Fruit fly (Drosophila melanogaster): ENCODE results near the gene CG5555.

CG5555 gene

dm6 chr3R:19151848-19152787, 28.2 kb downstream of the CG5555 start (continued):
- no peak for TF ChIP-seq CG3726 (GFP tag; IDR thresholded peaks at IDR 0.05)
- no peak for TF ChIP-seq rib (GFP tag; IDR thresholded peaks at IDR 0.05)
- TF ChIP-seq PHDP (tag; optimal IDR thresholded peaks at IDR 0.05): peak; percentile 58
- TF ChIP-seq Dad (GFP tag; optimal IDR thresholded peaks at IDR 0.05): no peak
- no peak for TF ChIP-seq Six4 (GFP tag; optimal IDR thresholded peaks at IDR 0.05)
- TF ChIP-seq Mrtf (GFP tag; IDR thresholded peaks at IDR 0.05): no peak; the same call in 2 of the 3 replicates
- no peak for TF ChIP-seq jing (GFP tag; optimal IDR thresholded peaks at IDR 0.05)
- no peak for TF ChIP-seq CG15514 (GFP tag; optimal IDR thresholded peaks at IDR 0.05)
- TF ChIP-seq CG12299 (tag; optimal IDR thresholded peaks at IDR 0.05): no peak
- peak; percentile 27 for TF ChIP-seq CG8388 (GFP tag; optimal IDR thresholded peaks at IDR 0.05)
- TF ChIP-seq zfh1 (GFP tag; IDR thresholded peaks at IDR 0.05): 0 out of 3 replicates have a peak, but pooled peaks have one; percentile 16
- TF ChIP-seq CG33213 (GFP tag; optimal IDR thresholded peaks at IDR 0.05): no peak
- no peak for TF ChIP-seq ssp (GFP tag; IDR thresholded peaks at IDR 0.05)
- peak; percentile 41 for TF ChIP-seq CG10366 (GFP tag; IDR thresholded peaks at IDR 0.05)
- TF ChIP-seq cg (GFP tag; optimal IDR thresholded peaks at IDR 0.05): no peak
- TF ChIP-seq sna (GFP tag; IDR thresholded peaks at IDR 0.05; ENCODE audit: partially characterized antibody): no peak
- no peak for TF ChIP-seq fu2 (GFP tag; optimal IDR thresholded peaks at IDR 0.05)
- TF ChIP-seq CG10654 (GFP tag; optimal IDR thresholded peaks at IDR 0.05): peak; percentile 2
- TF ChIP-seq run (tag; optimal IDR thresholded peaks at IDR 0.05): no peak
- TF ChIP-seq ap (GFP tag; IDR thresholded peaks at IDR 0.05): no peak
- no peak for TF ChIP-seq prd (optimal IDR thresholded peaks at IDR 0.05)
- TF ChIP-seq prd (GFP tag; IDR thresholded peaks at IDR 0.05): peak; percentile 72; the same call in 2 of the 3 replicates
- no peak for TF ChIP-seq B-H2 (GFP tag; optimal IDR thresholded peaks at IDR 0.05)
- TF ChIP-seq Myb (GFP tag; optimal IDR thresholded peaks at IDR 0.05): no peak
- TF ChIP-seq CG10462 (GFP tag; optimal IDR thresholded peaks at IDR 0.05): no peak
- TF ChIP-seq tll (GFP tag; optimal IDR thresholded peaks at IDR 0.05): no peak
- no peak for TF ChIP-seq eyg (GFP tag; optimal IDR thresholded peaks at IDR 0.05)
- no peak for TF ChIP-seq jumu (GFP tag; optimal IDR thresholded peaks at IDR 0.05)
- TF ChIP-seq dpn (GFP tag; optimal IDR thresholded peaks at IDR 0.05): no peak
- TF ChIP-seq toy (GFP tag; IDR thresholded peaks at IDR 0.05): no peak
- no peak for TF ChIP-seq hb (GFP tag; IDR thresholded peaks at IDR 0.05; ENCODE audit: partially characterized antibody)
- TF ChIP-seq Jarid2 (GFP tag; optimal IDR thresholded peaks at IDR 0.05): no peak
- TF ChIP-seq sob (GFP tag; IDR thresholded peaks at IDR 0.05): peak; percentile 55
- no peak for TF ChIP-seq CG18476 (GFP tag; optimal IDR thresholded peaks at IDR 0.05)
- TF ChIP-seq btn (GFP tag; optimal IDR thresholded peaks at IDR 0.05): no peak
- TF ChIP-seq kah (GFP tag; optimal IDR thresholded peaks at IDR 0.05): no peak
- TF ChIP-seq CG2129 (GFP tag; IDR thresholded peaks at IDR 0.05; ENCODE audit: partially characterized antibody): no peak
- no peak for TF ChIP-seq HLH54F (GFP tag; optimal IDR thresholded peaks at IDR 0.05)
- no peak for TF ChIP-seq CG12942 (GFP tag; optimal IDR thresholded peaks at IDR 0.05)
- TF ChIP-seq CG3838 (GFP tag; optimal IDR thresholded peaks at IDR 0.05): no peak
- TF ChIP-seq Nf-YC (tag; optimal IDR thresholded peaks at IDR 0.05): no peak
- TF ChIP-seq Eip74EF (GFP tag; optimal IDR thresholded peaks at IDR 0.05): peak in 1 of 2 experiments; percentile 0
- no peak for TF ChIP-seq sug (tag; optimal IDR thresholded peaks at IDR 0.05)
- TF ChIP-seq CG12071 (GFP tag; optimal IDR thresholded peaks at IDR 0.05): no peak
- no peak for TF ChIP-seq br (optimal IDR thresholded peaks at IDR 0.05)
- TF ChIP-seq CG15073 (GFP tag; optimal IDR thresholded peaks at IDR 0.05): no peak
- TF ChIP-seq HmgD (GFP tag; optimal IDR thresholded peaks at IDR 0.05): no peak
- peak in 1 of 2 experiments; percentile 54 for TF ChIP-seq Hr51 (GFP tag; optimal IDR thresholded peaks at IDR 0.05)
- no peak for TF ChIP-seq gcm2 (GFP tag; optimal IDR thresholded peaks at IDR 0.05)
